Worm (Caenorhabditis elegans): ENCODE data around the gene sknr-1.

DNA sequence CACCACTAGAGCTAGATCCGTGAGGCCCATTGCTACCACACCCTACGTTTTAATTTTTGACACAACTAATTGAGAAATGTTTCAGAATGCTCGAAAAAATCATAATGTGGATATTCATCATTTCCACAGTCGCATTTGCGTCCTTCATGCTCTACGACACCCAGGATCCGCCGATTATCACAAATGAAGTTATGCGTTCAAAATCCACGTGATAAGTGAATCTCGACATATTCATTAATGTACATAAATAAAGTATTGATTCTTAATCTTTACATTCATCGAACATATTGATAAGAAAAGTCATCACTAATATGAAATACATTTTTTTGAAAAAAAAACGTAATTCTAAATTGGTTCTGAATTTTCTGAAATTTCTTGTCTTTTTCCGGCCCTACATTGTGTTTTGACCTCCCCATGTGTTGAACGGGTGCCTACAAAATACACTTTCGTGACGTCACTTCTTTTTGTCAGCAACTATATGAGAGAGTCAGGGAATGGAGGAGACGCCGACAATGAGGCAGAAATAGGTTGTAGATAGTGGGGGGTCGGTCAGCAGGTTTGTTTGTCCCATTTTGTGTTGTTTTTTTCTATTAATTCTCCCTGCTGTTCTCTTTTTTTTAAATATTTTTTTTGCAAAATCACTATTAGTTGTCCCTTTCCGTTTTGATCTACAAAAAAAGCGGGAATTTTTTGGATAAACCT lies 10.1 kb downstream of the sknr-1 start, which contains the start of gene F53E10.1:
- TF ChIP-seq nhr-11 (tag; optimal IDR thresholded peaks at IDR 0.05) (no peak), pax-1 (tag; optimal IDR thresholded peaks at IDR 0.05) (no peak)

Data from whole organism, late embryonic.